Worm (Caenorhabditis elegans) whole organism, L2 larva: Measurements from ENCODE around the gene F15H10.5.

Experiments used
- C34F6.9 ChIP-seq: fragments of 150-350 bp; optimal IDR thresholded peaks from 2 replicates; lab custom pipeline; 2014; ENCODE audit warnings: missing biosample characterization, missing genetic modification characterization
- F13H6.1 ChIP-seq: sonication (generic microtip); optimal IDR thresholded peaks from 2 replicates; lab custom pipeline; 2016; ENCODE audit warnings: missing genetic modification characterization, missing compliant biosample characterization
- R02D3.7 ChIP-seq: fragments of 150-350 bp; optimal IDR thresholded peaks from 2 replicates; lab custom pipeline; 2014; ENCODE audit warnings: missing biosample characterization, missing genetic modification characterization
- Y55F3AM.14 ChIP-seq: fragments of 200-800 bp; sonication (Bioruptor generic); optimal IDR thresholded peaks from 2 replicates; lab custom pipeline; 2018; ENCODE audit warnings: mild to moderate bottlenecking, missing genetic modification characterization, missing compliant biosample characterization
- ZK546.5 ChIP-seq: sonication (generic microtip); optimal IDR thresholded peaks from 2 replicates; lab custom pipeline; 2017; ENCODE audit warnings: missing biosample characterization, missing genetic modification characterization
- ceh-82 ChIP-seq: fragments of 150-350 bp; optimal IDR thresholded peaks from 2 replicates; lab custom pipeline; 2014; ENCODE audit warnings: missing biosample characterization, missing genetic modification characterization
- crh-2 ChIP-seq: sonication (generic microtip); optimal IDR thresholded peaks from 2 replicates; lab custom pipeline; 2017; ENCODE audit warnings: missing biosample characterization, missing genetic modification characterization
- elt-1 ChIP-seq: fragments of 150-350 bp; optimal IDR thresholded peaks from 2 replicates; lab custom pipeline; 2014; ENCODE audit warnings: missing biosample characterization, missing genetic modification characterization
- elt-3 ChIP-seq: sonication (generic microtip); optimal IDR thresholded peaks from 2 replicates; lab custom pipeline; 2017; ENCODE audit warnings: missing biosample characterization, missing genetic modification characterization
- fos-1 ChIP-seq: fragments of 150-350 bp; optimal IDR thresholded peaks from 2 replicates; lab custom pipeline; 2014; ENCODE audit warnings: missing biosample characterization, missing genetic modification characterization
- gmeb-1 ChIP-seq: fragments of 150-350 bp; optimal IDR thresholded peaks from 2 replicates; lab custom pipeline; 2014; ENCODE audit warnings: missing biosample characterization, missing genetic modification characterization
- lin-11 ChIP-seq: fragments of 150-350 bp; sonication (generic microtip); optimal IDR thresholded peaks from 2 replicates; lab custom pipeline; 2014; ENCODE audit warnings: missing biosample characterization, missing genetic modification characterization, inconsistent platforms, mixed read lengths
- lin-39 ChIP-seq: fragments of 150-350 bp; optimal IDR thresholded peaks from 2 replicates; lab custom pipeline; 2014; ENCODE audit warnings: missing biosample characterization, missing genetic modification reagents, missing genetic modification characterization
- lsy-2 ChIP-seq, 2 experiments: fragments of 150-350 bp in 1 of 2; sonication (generic microtip) in 1 of 2; optimal IDR thresholded peaks; 2 replicates each; lab custom pipeline; 2014 to 2017; ENCODE audit warnings: missing biosample characterization in 2 of 2, missing genetic modification characterization in 2 of 2
- mab-5 ChIP-seq: fragments of 150-350 bp; optimal IDR thresholded peaks from 2 replicates; lab custom pipeline; 2014; ENCODE audit warnings: missing biosample characterization, missing genetic modification characterization
- mbf-1 ChIP-seq: sonication (generic microtip); optimal IDR thresholded peaks from 2 replicates; lab custom pipeline; 2017; ENCODE audit warnings: missing biosample characterization, missing genetic modification characterization
- mdl-1 ChIP-seq, 2 experiments: fragments of 150-350 bp in 1 of 2; sonication (generic microtip) in 1 of 2; optimal IDR thresholded peaks; 2 replicates each; lab custom pipeline; 2017; ENCODE audit warnings: missing biosample characterization in 2 of 2, missing genetic modification characterization in 2 of 2
- nhr-10 ChIP-seq: sonication (generic microtip); optimal IDR thresholded peaks from 2 replicates; lab custom pipeline; 2017; ENCODE audit warnings: missing biosample characterization, missing genetic modification characterization
- nhr-11 ChIP-seq: fragments of 150-350 bp; optimal IDR thresholded peaks from 2 replicates; lab custom pipeline; 2014; ENCODE audit warnings: missing biosample characterization, missing genetic modification characterization
- nhr-12 ChIP-seq: fragments of 150-350 bp; optimal IDR thresholded peaks from 2 replicates; lab custom pipeline; 2014; ENCODE audit warnings: missing biosample characterization, missing genetic modification characterization
- nhr-129 ChIP-seq: fragments of 150-350 bp; optimal IDR thresholded peaks from 2 replicates; lab custom pipeline; 2014; ENCODE audit warnings: missing biosample characterization, missing genetic modification characterization
- nhr-21 ChIP-seq: fragments of 150-350 bp; optimal IDR thresholded peaks from 2 replicates; lab custom pipeline; 2014; ENCODE audit warnings: missing biosample characterization, missing genetic modification characterization
- nhr-23 ChIP-seq: fragments of 150-350 bp; optimal IDR thresholded peaks from 2 replicates; lab custom pipeline; 2014; ENCODE audit warnings: missing biosample characterization, missing genetic modification reagents, missing genetic modification characterization
- nhr-237 ChIP-seq: fragments of 150-350 bp; optimal IDR thresholded peaks from 2 replicates; lab custom pipeline; 2014; ENCODE audit warnings: missing biosample characterization, missing genetic modification characterization
- nhr-25 ChIP-seq: fragments of 150-350 bp; sonication (generic microtip); optimal IDR thresholded peaks from 3 replicates; lab custom pipeline; 2014; ENCODE audit warnings: missing biosample characterization, missing genetic modification characterization
- nhr-77 ChIP-seq: fragments of 150-350 bp; optimal IDR thresholded peaks from 2 replicates; lab custom pipeline; 2014; ENCODE audit warnings: missing biosample characterization, missing genetic modification characterization
- peb-1 ChIP-seq: fragments of 150-350 bp; optimal IDR thresholded peaks from 2 replicates; lab custom pipeline; 2014; ENCODE audit warnings: missing biosample characterization, missing genetic modification characterization
- sem-4 ChIP-seq: fragments of 150-350 bp; optimal IDR thresholded peaks from 2 replicates; lab custom pipeline; 2014; ENCODE audit warnings: missing biosample characterization, missing genetic modification reagents, missing genetic modification characterization
- sma-3 ChIP-seq: sonication (generic microtip); optimal IDR thresholded peaks from 2 replicates; lab custom pipeline; 2016; ENCODE audit warnings: missing genetic modification reagents, missing genetic modification characterization, missing compliant biosample characterization
- sma-9 ChIP-seq, 2 experiments: fragments of 150-350 bp in 1 of 2; sonication (generic microtip) in 1 of 2; optimal IDR thresholded peaks; 2 replicates each; lab custom pipeline; 2014 to 2016; ENCODE audit warnings: missing genetic modification characterization in 2 of 2, mild to moderate bottlenecking in 1 of 2, missing biosample characterization in 1 of 2, missing compliant biosample characterization in 1 of 2, missing genetic modification reagents in 1 of 2, moderate library complexity in 1 of 2
- snpc-4 ChIP-seq: fragments of 150-350 bp; optimal IDR thresholded peaks from 2 replicates; lab custom pipeline; 2014; ENCODE audit warnings: missing biosample characterization, missing genetic modification characterization
- unc-55 ChIP-seq: fragments of 150-350 bp; sonication (generic microtip); optimal IDR thresholded peaks from 3 replicates; lab custom pipeline; 2014; ENCODE audit warnings: missing biosample characterization, missing genetic modification reagents, missing genetic modification characterization
- unc-62 ChIP-seq: fragments of 150-350 bp; optimal IDR thresholded peaks from 2 replicates; lab custom pipeline; 2014; ENCODE audit warnings: missing biosample characterization, missing genetic modification reagents, missing genetic modification characterization
- ztf-1 ChIP-seq: fragments of 200-800 bp; sonication (Bioruptor generic); conservative IDR thresholded peaks from 2 replicates; pipeline ENCODE4 v1.3.6; 2022; ENCODE audit warnings: missing genetic modification characterization, missing compliant biosample characterization
- ztf-11 ChIP-seq: sonication (generic microtip); optimal IDR thresholded peaks from 2 replicates; lab custom pipeline; 2017; ENCODE audit warnings: missing biosample characterization, missing genetic modification characterization

F15H10.5 gene

DNA sequence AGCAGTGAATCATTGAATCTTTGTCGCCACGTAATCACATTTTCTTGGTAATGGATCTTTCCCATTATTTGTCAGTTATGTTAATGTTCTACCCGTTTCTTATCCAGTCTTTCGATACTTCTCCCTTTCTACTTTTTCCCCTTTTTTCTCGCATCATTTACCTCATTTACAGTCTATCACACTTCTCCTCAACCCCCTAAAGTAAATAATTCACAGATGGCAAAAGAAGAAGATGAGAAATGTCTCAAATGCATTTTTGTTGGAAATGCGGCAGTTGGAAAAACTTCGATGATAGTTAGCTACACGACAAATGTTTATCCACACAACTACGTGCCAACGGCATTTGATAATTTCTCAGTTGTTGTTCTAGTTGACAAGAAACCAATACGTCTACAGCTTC is 43.2 kb upstream of the F15H10.5 start, which contains the start of gene chw-1:
Gene chw-1, plus strand, starts transcription at position 217 of the 400 bp plus-strand sequence.
- TF ChIP-seq Y55F3AM.14 (GFP tag; lab: Kevin White, UChicago) = no peak
- peak; percentile 9 for TF ChIP-seq nhr-25 (tag; lab: Kevin White, UChicago)

- TF ChIP-seq lsy-2 (tag; optimal IDR thresholded peaks at IDR 0.05; lab: Kevin White, UChicago) = no peak
- no peak for TF ChIP-seq gmeb-1 (tag; lab: Kevin White, UChicago)
- TF ChIP-seq elt-1 (tag; lab: Kevin White, UChicago) = no peak
- peak; percentile 17 for TF ChIP-seq sma-9 (GFP tag; optimal IDR thresholded peaks at IDR 0.05; lab: Kevin White, UChicago)
- no peak for TF ChIP-seq sma-9 (tag; optimal IDR thresholded peaks at IDR 0.05; lab: Kevin White, UChicago)
- TF ChIP-seq ztf-1 = no peak
- peak; percentile 25 for TF ChIP-seq nhr-21 (tag; lab: Kevin White, UChicago)
- no peak for TF ChIP-seq F13H6.1 (tag; lab: Kevin White, UChicago)
- TF ChIP-seq sma-3 (GFP tag; lab: Kevin White, UChicago) = peak; percentile 10
- no peak for TF ChIP-seq snpc-4
- no peak for TF ChIP-seq unc-62
- TF ChIP-seq nhr-77 = no peak
- TF ChIP-seq ceh-82 = no peak
- TF ChIP-seq fos-1 = peak; percentile 2
- TF ChIP-seq nhr-12 (tag; lab: Kevin White, UChicago) = no peak
- TF ChIP-seq ztf-11 (tag; lab: Kevin White, UChicago) = no peak
- TF ChIP-seq nhr-25 (tag; lab: Kevin White, UChicago) = no peak
- no peak for TF ChIP-seq nhr-129 (tag; lab: Kevin White, UChicago)
- TF ChIP-seq lin-11 (tag; lab: Kevin White, UChicago) = no peak
- no peak for TF ChIP-seq nhr-10 (tag; lab: Kevin White, UChicago)
Measured at ce11 chrV:10460685-10461084, 41.8 kb upstream of the F15H10.5 start.

DNA sequence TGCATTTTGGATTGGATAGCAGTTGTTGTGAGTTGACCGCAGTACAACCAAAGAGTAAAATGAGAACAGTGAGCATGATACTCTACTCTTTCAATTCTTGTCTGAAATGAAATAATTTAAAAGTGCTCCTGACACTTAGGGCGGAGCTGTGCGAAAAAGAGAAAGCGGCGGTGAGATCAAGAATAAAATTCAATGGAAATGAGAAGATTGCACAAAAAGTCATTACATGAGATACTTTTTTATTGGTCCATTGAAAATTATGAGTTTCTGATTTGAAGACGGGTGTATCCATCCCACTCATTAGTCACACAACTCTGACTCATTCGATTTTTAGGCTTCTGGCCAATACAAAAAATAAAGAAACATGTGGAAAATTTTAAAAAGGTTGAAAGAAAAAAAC is 38.4 kb upstream of the F15H10.5 start, which contains the start of gene F22E12.1:
Gene F22E12.1, minus strand, starts transcription at position 101 of the 400 bp plus-strand sequence.
- TF ChIP-seq R02D3.7 (tag; lab: Kevin White, UChicago) = no peak
- TF ChIP-seq mab-5 (tag; lab: Kevin White, UChicago) = no peak
- TF ChIP-seq peb-1 (tag; lab: Kevin White, UChicago) = no peak

DNA sequence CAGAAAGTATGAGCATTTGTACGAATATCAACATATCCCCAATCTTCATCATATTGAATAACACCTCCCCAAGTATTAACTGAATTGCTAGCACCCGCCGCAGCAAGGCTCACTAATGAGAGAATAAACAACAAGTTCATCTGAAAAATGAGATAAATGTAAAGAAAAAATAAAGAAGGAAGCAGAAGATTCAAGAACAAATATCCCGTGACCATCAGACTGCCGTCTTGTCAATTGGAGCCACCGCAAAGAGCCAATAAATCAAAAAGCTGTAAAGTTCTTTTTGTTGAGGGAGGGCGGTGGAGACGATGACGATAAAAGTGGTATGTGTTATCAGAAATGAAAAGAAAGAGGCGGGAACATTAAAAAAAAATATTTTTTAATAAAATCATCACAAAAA is 34.6 kb upstream of the F15H10.5 start, which contains the start of gene Y32F6A.5:
Gene Y32F6A.5, minus strand, starts transcription at position 140 of the 400 bp plus-strand sequence.
- TF ChIP-seq fos-1 (no peak), C34F6.9 (tag; lab: Kevin White, UChicago) (peak; percentile 26), sma-9 (GFP tag; optimal IDR thresholded peaks at IDR 0.05; lab: Kevin White, UChicago) (peak; percentile 11), sma-9 (tag; optimal IDR thresholded peaks at IDR 0.05; lab: Kevin White, UChicago) (no peak)

DNA sequence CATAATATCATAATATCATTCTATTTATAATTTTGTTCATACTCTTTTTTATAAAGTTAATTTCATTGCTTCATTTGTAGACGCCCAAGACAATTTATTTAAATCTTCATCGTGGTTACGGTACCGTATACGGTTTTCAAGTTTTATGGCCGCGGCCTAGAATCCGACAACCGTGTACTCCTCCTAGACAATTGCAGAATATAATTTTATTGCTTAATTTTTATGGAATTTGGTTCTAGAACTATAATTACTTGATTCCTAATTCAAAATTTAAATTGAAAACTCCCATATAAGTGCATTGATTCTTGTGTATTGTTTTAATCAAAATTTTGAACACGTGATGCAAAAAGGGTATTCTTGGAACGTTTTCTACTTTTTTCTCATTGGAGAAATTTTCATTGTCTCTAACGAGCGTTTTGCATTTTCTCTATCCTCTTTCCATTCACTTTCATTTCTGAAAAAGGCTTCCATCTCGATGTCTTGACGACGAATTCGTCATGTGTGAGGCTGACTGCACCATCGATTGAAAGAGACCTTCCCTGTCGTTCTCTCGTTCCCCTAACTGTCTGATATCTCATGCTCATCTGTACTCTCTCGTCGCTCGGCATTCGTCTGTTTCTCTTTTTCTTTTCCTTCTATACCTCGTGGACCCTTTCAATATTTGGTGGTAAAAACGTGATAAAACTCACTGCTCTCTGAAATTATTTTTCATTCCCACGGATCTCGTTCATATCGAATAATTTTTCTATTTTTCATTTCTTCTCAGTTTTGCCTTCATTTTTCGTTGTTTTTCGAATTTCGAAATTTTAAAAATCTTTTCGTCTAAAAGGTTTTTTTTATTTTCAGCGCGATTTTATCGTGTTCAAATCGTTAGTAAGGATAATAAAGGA is 22.5 kb upstream of the F15H10.5 start, which contains the start of gene pap-1:
Gene pap-1, plus strand, starts transcription at position 840 of the 890 bp plus-strand sequence.
- TF ChIP-seq mdl-1 (tag; optimal IDR thresholded peaks at IDR 0.05; lab: Kevin White, UChicago) (peak in 1 of 2 experiments; percentile 27), lsy-2 (tag; optimal IDR thresholded peaks at IDR 0.05; lab: Kevin White, UChicago) (peak in 1 of 2 experiments; percentile 39), nhr-21 (tag; lab: Kevin White, UChicago) (no peak), C34F6.9 (tag; lab: Kevin White, UChicago) (peak; percentile 50), nhr-25 (tag; lab: Kevin White, UChicago) (no peak), sma-3 (GFP tag; lab: Kevin White, UChicago) (no peak), sma-9 (GFP tag; optimal IDR thresholded peaks at IDR 0.05; lab: Kevin White, UChicago) (peak; percentile 16), sma-9 (tag; optimal IDR thresholded peaks at IDR 0.05; lab: Kevin White, UChicago) (no peak), ZK546.5 (tag; lab: Kevin White, UChicago) (no peak), lin-11 (tag; lab: Kevin White, UChicago) (no peak), F13H6.1 (tag; lab: Kevin White, UChicago) (no peak), nhr-129 (tag; lab: Kevin White, UChicago) (peak; percentile 62), sem-4 (tag; lab: Kevin White, UChicago) (no peak), crh-2 (tag; lab: Kevin White, UChicago) (no peak), lin-39 (tag; lab: Kevin White, UChicago) (no peak), fos-1 (peak; percentile 3), nhr-23 (tag; lab: Kevin White, UChicago) (no peak), nhr-11 (tag; lab: Kevin White, UChicago) (no peak), nhr-12 (tag; lab: Kevin White, UChicago) (no peak), unc-55 (GFP tag; lab: Kevin White, UChicago) (no peak), mbf-1 (no peak), nhr-237 (tag; lab: Kevin White, UChicago) (no peak), elt-3 (tag; lab: Kevin White, UChicago) (no peak), ceh-82 (no peak), ztf-1 (no peak), ztf-11 (tag; lab: Kevin White, UChicago) (no peak)
